Worm (Caenorhabditis elegans): ENCODE data around the gene F32B6.4.

- TF ChIP-seq ceh-30 (tag; optimal IDR thresholded peaks at IDR 0.05), result no peak
- TF ChIP-seq pha-2 (tag; optimal IDR thresholded peaks at IDR 0.05), result no peak
- TF ChIP-seq ama-1 (optimal IDR thresholded peaks at IDR 0.05), result no peak
- no peak for TF ChIP-seq pha-4 (tag; optimal IDR thresholded peaks at IDR 0.05)
- TF ChIP-seq pqm-1 (tag; optimal IDR thresholded peaks at IDR 0.05), result no peak
- TF ChIP-seq elt-2 (tag; optimal IDR thresholded peaks at IDR 0.05), result no peak
- TF ChIP-seq sdc-2 (tag; optimal IDR thresholded peaks at IDR 0.05), result no peak
Observed at ce11 chrIV:9869344-9869743, 22.5 kb downstream of the F32B6.4 start.
